Fruit fly (Drosophila melanogaster) whole organism, embryonic: ENCODE results near the gene nenya.

Experiments
- B-H1 ChIP-seq: fragments of 200-800 bp; sonication (Bioruptor generic); IDR thresholded peaks from 3 replicates; pipeline ENCODE4 v1.3.6; 2022; ENCODE audit warnings: missing biosample characterization, missing genetic modification characterization
- CG10147 ChIP-seq: fragments of 200-800 bp; sonication (Bioruptor generic); optimal IDR thresholded peaks from 2 replicates; lab custom pipeline; 2019; ENCODE audit warnings: missing biosample characterization, mild to moderate bottlenecking, missing genetic modification characterization, moderate library complexity
- CG11093 ChIP-seq: fragments of 200-800 bp; sonication (Bioruptor generic); IDR thresholded peaks from 3 replicates; pipeline ENCODE4 v1.3.6; 2022; ENCODE audit warnings: missing biosample characterization, missing genetic modification characterization
- CG12236 ChIP-seq: fragments of 200-800 bp; sonication (Bioruptor generic); optimal IDR thresholded peaks from 2 replicates; lab custom pipeline; 2016; ENCODE audit warnings: missing biosample characterization, missing genetic modification characterization
- CG12659 ChIP-seq: fragments of 200-800 bp; sonication (Bioruptor generic); optimal IDR thresholded peaks from 3 replicates; lab custom pipeline; 2017; ENCODE audit warnings: mild to moderate bottlenecking, missing biosample characterization, missing genetic modification reagents, missing genetic modification characterization
- CG13287 ChIP-seq: fragments of 200-800 bp; sonication (Bioruptor generic); IDR thresholded peaks from 2 replicates; pipeline ENCODE4 v1.3.6; 2022; ENCODE audit warnings: missing biosample characterization, missing genetic modification characterization; ENCODE audit not compliant: partially characterized antibody
- CG13296 ChIP-seq: fragments of 200-800 bp; sonication (Bioruptor generic); optimal IDR thresholded peaks from 3 replicates; lab custom pipeline; 2018; ENCODE audit warnings: missing biosample characterization, mild to moderate bottlenecking, missing genetic modification characterization
- CG1529 ChIP-seq: fragments of 200-800 bp; sonication (Bioruptor generic); optimal IDR thresholded peaks from 3 replicates; lab custom pipeline; 2018; ENCODE audit warnings: missing biosample characterization, missing genetic modification characterization
- CG17328 ChIP-seq: fragments of 200-800 bp; sonication (Bioruptor generic); IDR thresholded peaks from 2 replicates; pipeline ENCODE4 v1.3.6; 2022; ENCODE audit warnings: missing biosample characterization, missing genetic modification characterization
- CG2116 ChIP-seq: fragments of 200-800 bp; sonication (Bioruptor generic); optimal IDR thresholded peaks from 3 replicates; lab custom pipeline; 2018; ENCODE audit warnings: missing biosample characterization, mild to moderate bottlenecking, missing genetic modification characterization
- CG2678 ChIP-seq: fragments of 200-800 bp; sonication (Bioruptor generic); optimal IDR thresholded peaks from 3 replicates; lab custom pipeline; 2019; ENCODE audit warnings: missing biosample characterization, mild to moderate bottlenecking, missing genetic modification characterization, moderate library complexity
- CG34422 ChIP-seq: fragments of 200-800 bp; sonication (Bioruptor generic); IDR thresholded peaks from 3 replicates; pipeline ENCODE4 v1.3.6; 2022; ENCODE audit warnings: missing biosample characterization, missing genetic modification characterization
- CG4404 ChIP-seq: fragments of 200-800 bp; sonication (Bioruptor generic); IDR thresholded peaks from 2 replicates; pipeline ENCODE4 v1.3.6; 2022; ENCODE audit warnings: missing biosample characterization, missing genetic modification characterization
- CG8089 ChIP-seq: fragments of 200-800 bp; sonication (Bioruptor generic); optimal IDR thresholded peaks from 3 replicates; lab custom pipeline; 2016; ENCODE audit warnings: missing biosample characterization, missing genetic modification characterization
- CG9932 ChIP-seq: fragments of 200-800 bp; sonication (Bioruptor generic); IDR thresholded peaks from 2 replicates; pipeline ENCODE4 v1.3.6; 2022; ENCODE audit warnings: missing biosample characterization, missing genetic modification characterization
- Chrac-16 ChIP-seq: fragments of 200-800 bp; sonication (Bioruptor generic); optimal IDR thresholded peaks from 3 replicates; lab custom pipeline; 2016; ENCODE audit warnings: missing biosample characterization, missing genetic modification characterization
- Deaf1 ChIP-seq: fragments of 200-800 bp; optimal IDR thresholded peaks from 3 replicates; lab custom pipeline; 2019; ENCODE audit warnings: missing biosample characterization, mild to moderate bottlenecking, missing genetic modification characterization, moderate library complexity
- E2f1 ChIP-seq: fragments of 200-800 bp; sonication (Bioruptor generic); IDR thresholded peaks from 2 replicates; pipeline ENCODE4 v1.3.6; 2022; ENCODE audit warnings: missing biosample characterization, missing genetic modification characterization
- HLH3B ChIP-seq: fragments of 200-800 bp; sonication (Bioruptor generic); IDR thresholded peaks from 2 replicates; pipeline ENCODE4 v1.3.6; 2022; ENCODE audit warnings: missing biosample characterization, missing genetic modification characterization
- Hr78 ChIP-seq, 2 experiments: fragments of 200-800 bp in 1 of 2; fragments of >200 bp in 1 of 2; sonication (Bioruptor generic) in 1 of 2; optimal IDR thresholded peaks; 2 replicates each; lab custom pipeline; 2017 to 2019; ENCODE audit warnings: missing biosample characterization in 2 of 2, missing genetic modification characterization in 2 of 2, mild to moderate bottlenecking in 1 of 2, moderate library complexity in 1 of 2
- Hsf ChIP-seq: fragments of 200-800 bp; sonication (Bioruptor generic); optimal IDR thresholded peaks from 3 replicates; lab custom pipeline; 2016; ENCODE audit warnings: missing biosample characterization, missing genetic modification characterization
- Meics ChIP-seq: fragments of 200-800 bp; sonication (Bioruptor generic); optimal IDR thresholded peaks from 2 replicates; lab custom pipeline; 2017; ENCODE audit warnings: missing biosample characterization, mild to moderate bottlenecking, missing genetic modification characterization
- Neu2 ChIP-seq: fragments of 200-800 bp; sonication (Bioruptor generic); optimal IDR thresholded peaks from 3 replicates; lab custom pipeline; 2016; ENCODE audit warnings: missing biosample characterization, missing genetic modification characterization, borderline replicate concordance
- NfI ChIP-seq: fragments of 200-800 bp; sonication (Bioruptor generic); optimal IDR thresholded peaks from 3 replicates; lab custom pipeline; 2018; ENCODE audit warnings: missing biosample characterization, mild to moderate bottlenecking, missing genetic modification characterization, moderate library complexity
- Sox100B ChIP-seq: fragments of 200-800 bp; sonication (Bioruptor generic); optimal IDR thresholded peaks from 3 replicates; lab custom pipeline; 2018; ENCODE audit warnings: missing biosample characterization, mild to moderate bottlenecking, missing genetic modification characterization
- abd-A ChIP-seq: fragments of 200-800 bp; sonication (Bioruptor generic); optimal IDR thresholded peaks from 3 replicates; lab custom pipeline; 2019; ENCODE audit warnings: missing biosample characterization, mild to moderate bottlenecking, missing genetic modification characterization, moderate library complexity
- ash1 ChIP-seq: fragments of 200-800 bp; sonication (Bioruptor generic); optimal IDR thresholded peaks from 2 replicates; lab custom pipeline; 2018; ENCODE audit warnings: missing biosample characterization, mild to moderate bottlenecking, missing genetic modification characterization
- az2 ChIP-seq: fragments of 200-800 bp; sonication (Bioruptor generic); optimal IDR thresholded peaks from 3 replicates; lab custom pipeline; 2016; ENCODE audit warnings: missing biosample characterization, missing genetic modification characterization
- btn ChIP-seq: fragments of 200-800 bp; sonication (Bioruptor generic); optimal IDR thresholded peaks from 2 replicates; lab custom pipeline; 2016; ENCODE audit warnings: missing biosample characterization, missing genetic modification characterization
- cas ChIP-seq: fragments of 200-800 bp; sonication (Bioruptor generic); IDR thresholded peaks from 2 replicates; pipeline ENCODE4 v1.3.6; 2022; ENCODE audit warnings: missing biosample characterization, missing genetic modification characterization
- chm ChIP-seq: fragments of 200-800 bp; sonication (Bioruptor generic); IDR thresholded peaks from 2 replicates; pipeline ENCODE4 v1.3.6; 2022; ENCODE audit warnings: missing biosample characterization, missing genetic modification characterization
- corto ChIP-seq: fragments of 200-800 bp; sonication (Bioruptor generic); optimal IDR thresholded peaks from 2 replicates; lab custom pipeline; 2016; ENCODE audit warnings: missing biosample characterization, mild to moderate bottlenecking, missing genetic modification characterization, moderate library complexity
- hb ChIP-seq: fragments of 200-800 bp; sonication (Bioruptor generic); IDR thresholded peaks from 3 replicates; pipeline ENCODE4 v1.3.6; 2022; ENCODE audit warnings: missing biosample characterization, missing genetic modification characterization; ENCODE audit not compliant: partially characterized antibody
- hkb ChIP-seq, 2 experiments: fragments of 200-800 bp in 1 of 2; fragments of >200 bp in 1 of 2; sonication (Bioruptor generic) in 1 of 2; IDR thresholded peaks in 1 of 2; optimal IDR thresholded peaks in 1 of 2; 2 replicates each; pipeline versions ENCODE4 v1.3.6 to Lab custom; 2017 to 2022; ENCODE audit warnings: missing biosample characterization in 1 of 2, missing genetic modification characterization in 1 of 2
- jumu ChIP-seq: fragments of 200-800 bp; sonication (Bioruptor generic); optimal IDR thresholded peaks from 3 replicates; lab custom pipeline; 2016; ENCODE audit warnings: missing biosample characterization, missing genetic modification characterization
- kni ChIP-seq: fragments of 200-800 bp; sonication (Bioruptor generic); optimal IDR thresholded peaks from 3 replicates; lab custom pipeline; 2017; ENCODE audit warnings: mild to moderate bottlenecking, missing biosample characterization, missing genetic modification reagents, missing genetic modification characterization
- luna ChIP-seq: fragments of 200-800 bp; sonication (Bioruptor generic); optimal IDR thresholded peaks from 2 replicates; lab custom pipeline; 2016; ENCODE audit warnings: missing biosample characterization, missing genetic modification characterization
- nmo ChIP-seq: fragments of 200-800 bp; sonication (Bioruptor generic); optimal IDR thresholded peaks from 2 replicates; lab custom pipeline; 2018; ENCODE audit warnings: missing biosample characterization, mild to moderate bottlenecking, missing genetic modification characterization, moderate library complexity
- nom ChIP-seq: fragments of 200-800 bp; sonication (Bioruptor generic); optimal IDR thresholded peaks from 2 replicates; lab custom pipeline; 2017; ENCODE audit warnings: missing biosample characterization, missing genetic modification characterization, mild to moderate bottlenecking, moderate library complexity, missing genetic modification reagents
- repo ChIP-seq: fragments of 200-800 bp; sonication (Bioruptor generic); optimal IDR thresholded peaks from 2 replicates; lab custom pipeline; 2016; ENCODE audit warnings: missing biosample characterization, missing genetic modification characterization
- sc ChIP-seq, 3 experiments: fragments of >200 bp in 2 of 3; fragments of 200-800 bp in 1 of 3; sonication (Bioruptor generic) in 1 of 3; optimal IDR thresholded peaks; 2 replicates in 2 of 3; 3 replicates in 1 of 3; lab custom pipeline; 2017; ENCODE audit warnings: mild to moderate bottlenecking in 1 of 3, missing biosample characterization in 1 of 3, missing genetic modification characterization in 1 of 3, missing genetic modification reagents in 1 of 3
- sd ChIP-seq: fragments of 200-800 bp; sonication (Bioruptor generic); optimal IDR thresholded peaks from 3 replicates; lab custom pipeline; 2018; ENCODE audit warnings: missing biosample characterization, mild to moderate bottlenecking, missing genetic modification characterization, moderate library complexity
- sens ChIP-seq: fragments of 200-800 bp; sonication (Bioruptor generic); peaks from one replicate; lab custom pipeline; 2016; ENCODE audit warnings: missing biosample characterization, missing genetic modification characterization
- shn ChIP-seq: fragments of 200-800 bp; sonication (Bioruptor generic); optimal IDR thresholded peaks from 3 replicates; lab custom pipeline; 2016; ENCODE audit warnings: missing biosample characterization, missing genetic modification characterization
- tll ChIP-seq, 2 experiments: fragments of 200-800 bp in 1 of 2; fragments of >200 bp in 1 of 2; sonication (Bioruptor generic) in 1 of 2; optimal IDR thresholded peaks; 2 replicates each; lab custom pipeline; 2017 to 2019; ENCODE audit warnings: missing biosample characterization in 2 of 2, missing genetic modification characterization in 2 of 2, mild to moderate bottlenecking in 1 of 2, moderate library complexity in 1 of 2
- tna ChIP-seq: fragments of 200-800 bp; sonication (Bioruptor generic); IDR thresholded peaks from 2 replicates; pipeline ENCODE4 v1.3.6; 2022; ENCODE audit warnings: missing biosample characterization, missing genetic modification characterization; ENCODE audit not compliant: partially characterized antibody
- wek ChIP-seq: fragments of 200-800 bp; sonication (Bioruptor generic); optimal IDR thresholded peaks from 3 replicates; lab custom pipeline; 2018; ENCODE audit warnings: missing biosample characterization, mild to moderate bottlenecking, missing genetic modification characterization, moderate library complexity
- yki ChIP-seq: fragments of >200 bp; optimal IDR thresholded peaks from 3 replicates; lab custom pipeline; 2018

The nenya gene

DNA sequence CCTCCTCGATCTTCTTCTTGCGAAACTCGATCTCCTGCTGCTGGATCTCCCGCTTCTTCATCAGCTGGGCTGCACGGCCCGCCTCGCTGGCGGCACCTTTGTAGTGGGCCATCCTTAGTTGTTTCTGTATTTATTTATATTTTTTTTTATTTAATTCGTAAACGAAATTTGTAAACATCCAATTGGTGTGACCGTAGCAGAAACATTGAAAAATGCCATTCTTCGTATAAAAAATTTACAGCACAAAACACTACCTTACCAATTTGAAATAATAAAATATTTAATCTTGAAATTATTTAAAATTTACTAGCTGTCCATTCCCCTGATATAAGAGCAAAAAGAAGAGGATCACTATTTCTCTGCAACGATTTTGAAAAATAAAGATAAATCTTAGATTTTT, 7.1 kb downstream of the nenya start, which contains the start of gene CG12259 (continued):
- TF ChIP-seq Hr78 (GFP tag; optimal IDR thresholded peaks at IDR 0.05; lab: Kevin White, UChicago) (no peak), hb (GFP tag; lab: Robert Waterston, UW) (no peak), CG2678 (peak; percentile 34), CG13287 (GFP tag; lab: Robert Waterston, UW) (0 out of 2 replicates have a peak, but pooled peaks have one; percentile 25), CG11093 (GFP tag; lab: Robert Waterston, UW) (no peak), Hsf (GFP tag; lab: Kevin White, UChicago) (no peak)

DNA sequence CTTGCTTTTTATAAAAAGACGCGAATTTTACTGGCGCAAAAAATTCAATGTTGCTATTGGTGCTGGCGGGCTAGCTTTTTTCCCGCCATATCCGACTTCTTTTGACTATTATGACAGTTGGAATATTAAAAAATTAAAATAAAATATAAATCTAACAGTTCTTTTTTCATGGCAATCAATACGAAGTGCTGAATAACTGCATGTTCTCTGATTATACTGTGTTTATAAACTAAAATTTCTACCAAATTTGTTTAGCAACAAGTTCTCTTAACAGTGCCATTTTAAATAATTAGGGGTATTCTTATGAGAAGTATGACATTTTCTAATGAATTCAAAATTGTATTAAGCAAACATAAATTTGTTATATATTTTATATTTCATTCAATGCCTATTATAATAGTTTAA, 8.6 kb downstream of the nenya start, which contains the start of gene Boh1:
TSS of gene Boh1 (minus strand) at position 76 of the 405 bp plus-strand sequence.
- TF ChIP-seq CG12236 (GFP tag; lab: Kevin White, UChicago), result no peak
- no peak for TF ChIP-seq luna (GFP tag; lab: Kevin White, UChicago)
- peak; percentile 39 for TF ChIP-seq CG12659 (GFP tag; lab: Kevin White, UChicago)
- peak; percentile 32 for TF ChIP-seq nmo (GFP tag; lab: Kevin White, UChicago)
- TF ChIP-seq Deaf1 (tag; lab: Kevin White, UChicago), result no peak
- no peak for TF ChIP-seq repo
- TF ChIP-seq B-H1 (GFP tag; lab: Robert Waterston, UW), result no peak
- TF ChIP-seq CG34422 (GFP tag; lab: Robert Waterston, UW), result no peak
- TF ChIP-seq hb (GFP tag; lab: Robert Waterston, UW), result no peak
- TF ChIP-seq nom (GFP tag; lab: Kevin White, UChicago), result no peak
- no peak for TF ChIP-seq jumu (GFP tag; lab: Kevin White, UChicago)
- no peak for TF ChIP-seq CG9932 (GFP tag; lab: Robert Waterston, UW)
- no peak for TF ChIP-seq CG17328 (GFP tag; lab: Robert Waterston, UW)
- TF ChIP-seq Neu2 (GFP tag; lab: Kevin White, UChicago), result no peak
- peak; percentile 16 for TF ChIP-seq NfI (GFP tag; lab: Kevin White, UChicago)
- TF ChIP-seq chm, result no peak
- TF ChIP-seq tll (GFP tag; optimal IDR thresholded peaks at IDR 0.05; lab: Kevin White, UChicago), result no peak
- no peak for TF ChIP-seq tna (GFP tag; lab: Robert Waterston, UW)
- TF ChIP-seq E2f1 (GFP tag; lab: Robert Waterston, UW), result no peak
- TF ChIP-seq yki (lab: Kevin White, UChicago), result no peak
- TF ChIP-seq Meics (GFP tag; lab: Kevin White, UChicago), result peak; percentile 30
- TF ChIP-seq wek (GFP tag; lab: Kevin White, UChicago), result peak; percentile 84
- TF ChIP-seq CG4404 (GFP tag; lab: Robert Waterston, UW), result no peak
- TF ChIP-seq Sox100B, result peak; percentile 63
- no peak for TF ChIP-seq shn (GFP tag; lab: Kevin White, UChicago)
- no peak for TF ChIP-seq HLH3B (GFP tag; lab: Robert Waterston, UW)
- no peak for TF ChIP-seq btn (GFP tag; lab: Kevin White, UChicago)
- TF ChIP-seq az2 (GFP tag; lab: Kevin White, UChicago), result no peak
- no peak for TF ChIP-seq sd (tag; lab: Kevin White, UChicago)
- no peak for TF ChIP-seq kni (GFP tag; lab: Kevin White, UChicago)
- TF ChIP-seq CG10147 (GFP tag; lab: Kevin White, UChicago), result peak; percentile 8
- no peak for TF ChIP-seq cas (GFP tag; lab: Robert Waterston, UW)
- TF ChIP-seq CG2116, result peak; percentile 67
- TF ChIP-seq sc (optimal IDR thresholded peaks at IDR 0.05; lab: Kevin White, UChicago), result no peak
- TF ChIP-seq sc (GFP tag; optimal IDR thresholded peaks at IDR 0.05; lab: Kevin White, UChicago), result no peak
- TF ChIP-seq CG13296 (GFP tag; lab: Kevin White, UChicago), result peak; percentile 56
- no peak for TF ChIP-seq corto (GFP tag; lab: Kevin White, UChicago)
- no peak for TF ChIP-seq Chrac-16 (GFP tag; lab: Kevin White, UChicago)
- TF ChIP-seq ash1 (GFP tag; lab: Kevin White, UChicago), result no peak
- TF ChIP-seq CG8089, result no peak
- TF ChIP-seq hkb (optimal IDR thresholded peaks at IDR 0.05; lab: Kevin White, UChicago), result no peak
- peak; percentile 32; the same call in 1 of the 2 replicates for TF ChIP-seq hkb (GFP tag; IDR thresholded peaks at IDR 0.05; lab: Robert Waterston, UW)
- peak; percentile 68 for TF ChIP-seq sens
- no peak for TF ChIP-seq CG1529 (GFP tag; lab: Kevin White, UChicago)
- TF ChIP-seq abd-A (tag; lab: Kevin White, UChicago), result no peak
